Worm (Caenorhabditis elegans): ENCODE results near the gene C15F1.8.

DNA sequence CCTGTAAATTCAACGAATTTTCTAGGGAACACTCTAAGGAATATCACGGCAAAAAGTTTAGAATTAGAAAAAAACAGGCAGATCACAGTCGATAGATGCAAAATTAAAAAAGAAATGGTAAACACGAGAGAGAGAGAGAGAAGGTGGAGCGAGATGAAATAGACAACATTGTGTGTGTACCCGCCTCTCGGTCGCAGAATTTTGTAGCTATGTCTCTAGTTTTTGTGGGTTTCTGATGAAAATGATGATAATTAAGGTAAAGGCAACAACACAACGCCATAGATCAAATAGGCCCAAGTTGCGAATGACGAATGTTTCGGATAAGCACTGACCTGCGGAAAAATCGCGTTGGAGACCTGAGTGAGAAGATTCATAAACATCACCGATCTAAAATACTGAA, 4.1 kb downstream of the C15F1.8 start, which contains the start of gene sod-1:
- no peak for TF ChIP-seq F55B11.4 (tag; optimal IDR thresholded peaks at IDR 0.05; ENCODE audit: borderline replicate concordance, insufficient read depth)
- TF ChIP-seq aptf-2 (GFP tag; conservative IDR thresholded peaks at IDR 0.05), result no peak
- no peak for TF ChIP-seq snpc-4 (GFP tag; optimal IDR thresholded peaks at IDR 0.05)
- TF ChIP-seq snpc-4 (tag; optimal IDR thresholded peaks at IDR 0.05), result no peak
- TF ChIP-seq snpc-1.3 (tag; optimal IDR thresholded peaks at IDR 0.05; ENCODE audit: insufficient read depth), result no peak
- TF ChIP-seq F22D6.2 (tag; optimal IDR thresholded peaks at IDR 0.05), result no peak
- no peak for TF ChIP-seq mel-28 (tag; optimal IDR thresholded peaks at IDR 0.05; ENCODE audit: borderline replicate concordance)
